Fruit fly (Drosophila melanogaster) whole organism, adult: Measurements from ENCODE around the gene CG6236.

Source experiments
- CG11617 ChIP-seq: fragments of 200-800 bp; sonication (Bioruptor generic); optimal IDR thresholded peaks from 2 replicates; lab custom pipeline; 2017; ENCODE audit warnings: mild to moderate bottlenecking, missing biosample characterization, missing genetic modification reagents, missing genetic modification characterization
- CG12768 ChIP-seq: fragments of 200-800 bp; sonication (Bioruptor generic); optimal IDR thresholded peaks from 2 replicates; lab custom pipeline; 2017; ENCODE audit warnings: missing biosample characterization, missing genetic modification characterization, mild to moderate bottlenecking, moderate library complexity, missing genetic modification reagents
- CG14711 ChIP-seq: fragments of 200-800 bp; sonication (Bioruptor generic); optimal IDR thresholded peaks from 2 replicates; lab custom pipeline; 2018; ENCODE audit warnings: missing biosample characterization, mild to moderate bottlenecking, missing genetic modification characterization, moderate library complexity
- CG33017 ChIP-seq: fragments of 200-800 bp; sonication (Bioruptor generic); optimal IDR thresholded peaks from 2 replicates; lab custom pipeline; 2018; ENCODE audit warnings: missing biosample characterization, mild to moderate bottlenecking, missing genetic modification characterization, moderate library complexity
- CG5204 ChIP-seq: fragments of 200-800 bp; sonication (Bioruptor generic); optimal IDR thresholded peaks from 2 replicates; lab custom pipeline; 2016; ENCODE audit warnings: missing biosample characterization, missing genetic modification characterization
- CG7045 ChIP-seq: fragments of 200-800 bp; sonication (Bioruptor generic); optimal IDR thresholded peaks from 2 replicates; lab custom pipeline; 2017; ENCODE audit warnings: missing biosample characterization, mild to moderate bottlenecking, missing genetic modification characterization
- CG7101 ChIP-seq: fragments of 200-800 bp; sonication (Bioruptor generic); optimal IDR thresholded peaks from 2 replicates; lab custom pipeline; 2018; ENCODE audit warnings: missing biosample characterization, mild to moderate bottlenecking, missing genetic modification characterization, moderate library complexity
- Clk ChIP-seq: fragments of 200-800 bp; sonication (Bioruptor generic); optimal IDR thresholded peaks from 2 replicates; lab custom pipeline; 2017; ENCODE audit warnings: missing biosample characterization, missing genetic modification characterization
- Crg-1 ChIP-seq: fragments of 200-800 bp; sonication (Bioruptor generic); optimal IDR thresholded peaks from 2 replicates; lab custom pipeline; 2016; ENCODE audit warnings: missing biosample characterization, missing genetic modification characterization
- cic ChIP-seq: fragments of 200-800 bp; sonication (Bioruptor generic); optimal IDR thresholded peaks from 2 replicates; lab custom pipeline; 2017; ENCODE audit warnings: missing biosample characterization, mild to moderate bottlenecking, missing genetic modification characterization, moderate library complexity
- cnc ChIP-seq, 2 experiments: fragments of >200 bp; optimal IDR thresholded peaks; 2 replicates each; lab custom pipeline; 2017
- kay ChIP-seq: fragments of 200-800 bp; sonication (Bioruptor generic); peaks from one replicate; lab custom pipeline; 2016; ENCODE audit warnings: missing biosample characterization, missing genetic modification characterization, borderline replicate concordance
- pad ChIP-seq: fragments of 200-800 bp; sonication (Bioruptor generic); optimal IDR thresholded peaks from 3 replicates; lab custom pipeline; 2017; ENCODE audit warnings: missing biosample characterization, missing genetic modification characterization, mild to moderate bottlenecking, moderate library complexity, missing genetic modification reagents
- tj ChIP-seq: fragments of 200-800 bp; sonication (Bioruptor generic); optimal IDR thresholded peaks from 3 replicates; lab custom pipeline; 2017; ENCODE audit warnings: missing biosample characterization, mild to moderate bottlenecking, missing genetic modification characterization, moderate library complexity

- TF ChIP-seq CG7101 (tag; lab: Kevin White, UChicago) (no peak), CG12768 (GFP tag; lab: Kevin White, UChicago) (peak; percentile 0), CG5204 (GFP tag; lab: Kevin White, UChicago) (no peak), CG7045 (GFP tag; lab: Kevin White, UChicago) (peak; percentile 3), pad (GFP tag; lab: Kevin White, UChicago) (no peak), Clk (GFP tag; lab: Kevin White, UChicago) (no peak), cnc (optimal IDR thresholded peaks at IDR 0.05; lab: Kevin White, UChicago) (no peak), kay (GFP tag; lab: Kevin White, UChicago) (no peak), cic (no peak), CG33017 (tag; lab: Kevin White, UChicago) (no peak), CG14711 (tag; lab: Kevin White, UChicago) (no peak), CG11617 (no peak), tj (GFP tag; lab: Kevin White, UChicago) (peak; percentile 94), Crg-1 (no peak)
These were observed 14.4 kb upstream of the CG6236 start for dm6 chr3R:15342432-15342925.
